Fruit fly (Drosophila melanogaster) whole organism: ENCODE data around the gene CG34297.

ENCODE experiments used
- CG8478 ChIP-seq: fragments of >200 bp; optimal IDR thresholded peaks from 2 replicates; lab custom pipeline; 2018; ENCODE audit warnings: inconsistent platforms
- Dll ChIP-seq: fragments of >200 bp; optimal IDR thresholded peaks from 2 replicates; lab custom pipeline; 2017
- EcR ChIP-seq, 2 experiments: fragments of >200 bp; optimal IDR thresholded peaks; 2 replicates each; lab custom pipeline; 2017; ENCODE audit warnings: missing biosample characterization in 2 of 2, missing genetic modification characterization in 2 of 2, missing genetic modification reagents in 2 of 2
- pan ChIP-seq: fragments of >200 bp; optimal IDR thresholded peaks from 2 replicates; lab custom pipeline; 2017
- psq ChIP-seq: fragments of >200 bp; optimal IDR thresholded peaks from 2 replicates; lab custom pipeline; 2017
- usp ChIP-seq: fragments of >200 bp; optimal IDR thresholded peaks from 2 replicates; lab custom pipeline; 2017; ENCODE audit warnings: missing biosample characterization, missing genetic modification characterization, mixed read lengths

The CG34297 gene

dm6 chr3R:6760755-6761647 is 13.2 kb upstream of the CG34297 start:
- TF ChIP-seq usp (GFP tag; lab: Kevin White, UChicago) (no peak), CG8478 (lab: Kevin White, UChicago) (no peak), pan (lab: Kevin White, UChicago) (no peak), psq (no peak)

- no peak for TF ChIP-seq pan (lab: Kevin White, UChicago)
- no peak for TF ChIP-seq usp (GFP tag; lab: Kevin White, UChicago)
- no peak for TF ChIP-seq psq
- no peak for TF ChIP-seq Dll
- TF ChIP-seq EcR (GFP tag; optimal IDR thresholded peaks at IDR 0.05; lab: Kevin White, UChicago): no peak
- no peak for TF ChIP-seq CG8478 (lab: Kevin White, UChicago)
These were observed 11.6 kb upstream of the CG34297 start, which contains the start of gene bcd for dm6 chr3R:6759419-6759818. bcd (minus strand) TSS chr3R:6759466.

dm6 chr3R:6755454-6755853 is 7.6 kb upstream of the CG34297 start:
- TF ChIP-seq psq (no peak), CG8478 (lab: Kevin White, UChicago) (no peak), EcR (GFP tag; optimal IDR thresholded peaks at IDR 0.05; lab: Kevin White, UChicago) (no peak), usp (GFP tag; lab: Kevin White, UChicago) (no peak), Dll (no peak), pan (lab: Kevin White, UChicago) (no peak)

- TF ChIP-seq CG8478 (lab: Kevin White, UChicago) (no peak), usp (GFP tag; lab: Kevin White, UChicago) (no peak), Dll (no peak), psq (no peak), pan (lab: Kevin White, UChicago) (no peak), EcR (GFP tag; optimal IDR thresholded peaks at IDR 0.05; lab: Kevin White, UChicago) (no peak)
These were observed 6.5 kb upstream of the CG34297 start, which contains the start of gene zen for dm6 chr3R:6754104-6754951. zen (minus strand) TSS chr3R:6754194.

- TF ChIP-seq CG8478 (lab: Kevin White, UChicago): no peak
- TF ChIP-seq psq: no peak
- TF ChIP-seq pan (lab: Kevin White, UChicago): no peak
- TF ChIP-seq usp (GFP tag; lab: Kevin White, UChicago): no peak
These were observed 3.8 kb upstream of the CG34297 start for dm6 chr3R:6751467-6752155.

- TF ChIP-seq EcR (GFP tag; optimal IDR thresholded peaks at IDR 0.05; lab: Kevin White, UChicago): no peak
- no peak for TF ChIP-seq psq
- TF ChIP-seq pan (lab: Kevin White, UChicago): no peak
- TF ChIP-seq Dll: no peak
These were observed 1.6 kb downstream of the CG34297 start for dm6 chr3R:6746212-6746611.

- TF ChIP-seq pan (lab: Kevin White, UChicago) (no peak), psq (no peak), usp (GFP tag; lab: Kevin White, UChicago) (no peak), EcR (GFP tag; optimal IDR thresholded peaks at IDR 0.05; lab: Kevin White, UChicago) (no peak), Dll (no peak), CG8478 (lab: Kevin White, UChicago) (no peak)
These were observed 3.8 kb downstream of the CG34297 start, which contains the start of gene zen2 for dm6 chr3R:6744036-6744435. zen2 (minus strand) TSS chr3R:6744136.

- TF ChIP-seq CG8478 (lab: Kevin White, UChicago): no peak
- no peak for TF ChIP-seq psq
- TF ChIP-seq pan (lab: Kevin White, UChicago): no peak
- no peak for TF ChIP-seq usp (GFP tag; lab: Kevin White, UChicago)
- no peak for TF ChIP-seq EcR (GFP tag; optimal IDR thresholded peaks at IDR 0.05; lab: Kevin White, UChicago)
- TF ChIP-seq Dll: no peak
These were observed 5.8 kb downstream of the CG34297 start, which contains the start of gene pb for dm6 chr3R:6741983-6742382. pb (minus strand) TSS chr3R:6742063.

- TF ChIP-seq usp (GFP tag; lab: Kevin White, UChicago) (no peak), CG8478 (lab: Kevin White, UChicago) (peak; percentile 48)
These were observed 6.3 kb downstream of the CG34297 start for dm6 chr3R:6741400-6741959.

- TF ChIP-seq CG8478 (lab: Kevin White, UChicago) (no peak), usp (GFP tag; lab: Kevin White, UChicago) (no peak), Dll (no peak), EcR (GFP tag; optimal IDR thresholded peaks at IDR 0.05; lab: Kevin White, UChicago) (no peak), pan (lab: Kevin White, UChicago) (no peak), psq (no peak)
These were observed 12.1 kb downstream of the CG34297 start for dm6 chr3R:6735722-6736121.

- TF ChIP-seq EcR (GFP tag; optimal IDR thresholded peaks at IDR 0.05; lab: Kevin White, UChicago): no peak
- peak; percentile 56 for TF ChIP-seq Dll
These were observed 21.7 kb downstream of the CG34297 start for dm6 chr3R:6726119-6726518.
